Fruit fly (Drosophila melanogaster) whole organism, embryonic: ENCODE results near the gene CG18557.

Source experiments
- Abd-B ChIP-seq: fragments of 200-800 bp; sonication (Bioruptor generic); optimal IDR thresholded peaks from 2 replicates; lab custom pipeline; 2018; ENCODE audit warnings: missing biosample characterization, mild to moderate bottlenecking, missing genetic modification characterization, moderate library complexity
- Ada2b ChIP-seq: fragments of 200-800 bp; sonication (Bioruptor generic); IDR thresholded peaks from 2 replicates; pipeline ENCODE4 v1.3.6; 2022; ENCODE audit warnings: missing biosample characterization, missing genetic modification characterization
- Adf1 ChIP-seq: fragments of 200-800 bp; sonication (Bioruptor generic); IDR thresholded peaks from 2 replicates; pipeline ENCODE4 v1.3.6; 2022; ENCODE audit warnings: missing biosample characterization, missing genetic modification characterization
- Atf3 ChIP-seq: fragments of 200-800 bp; sonication (Bioruptor generic); optimal IDR thresholded peaks from 3 replicates; lab custom pipeline; 2016; ENCODE audit warnings: missing biosample characterization, missing genetic modification characterization
- CG10462 ChIP-seq: fragments of 200-800 bp; sonication (Bioruptor generic); optimal IDR thresholded peaks from 2 replicates; lab custom pipeline; 2016; ENCODE audit warnings: missing biosample characterization, missing genetic modification characterization
- CG10654 ChIP-seq: fragments of 200-800 bp; sonication (Bioruptor generic); optimal IDR thresholded peaks from 2 replicates; lab custom pipeline; 2016; ENCODE audit warnings: missing biosample characterization, missing genetic modification characterization
- CG10959 ChIP-seq: fragments of 200-800 bp; sonication (Bioruptor generic); IDR thresholded peaks from 2 replicates; pipeline ENCODE4 v1.3.6; 2022; ENCODE audit warnings: missing biosample characterization, missing genetic modification characterization
- CG11093 ChIP-seq: fragments of 200-800 bp; sonication (Bioruptor generic); IDR thresholded peaks from 3 replicates; pipeline ENCODE4 v1.3.6; 2022; ENCODE audit warnings: missing biosample characterization, missing genetic modification characterization
- CG12104 ChIP-seq: fragments of 200-800 bp; sonication (Bioruptor generic); optimal IDR thresholded peaks from 3 replicates; lab custom pipeline; 2016; ENCODE audit warnings: missing biosample characterization, missing genetic modification characterization
- CG12299 ChIP-seq: fragments of 200-800 bp; sonication (Bioruptor generic); optimal IDR thresholded peaks from 2 replicates; lab custom pipeline; 2018; ENCODE audit warnings: missing biosample characterization, mild to moderate bottlenecking, missing genetic modification characterization
- CG15514 ChIP-seq: fragments of 200-800 bp; sonication (Bioruptor generic); optimal IDR thresholded peaks from 3 replicates; lab custom pipeline; 2017; ENCODE audit warnings: missing biosample characterization, missing genetic modification characterization, mild to moderate bottlenecking, moderate library complexity, missing genetic modification reagents
- CG15601 ChIP-seq: fragments of 200-800 bp; sonication (Bioruptor generic); optimal IDR thresholded peaks from 3 replicates; lab custom pipeline; 2019; ENCODE audit warnings: missing biosample characterization, mild to moderate bottlenecking, missing genetic modification characterization, moderate library complexity
- CG16815 ChIP-seq: fragments of 200-800 bp; sonication (Bioruptor generic); optimal IDR thresholded peaks from 3 replicates; lab custom pipeline; 2017; ENCODE audit warnings: missing biosample characterization, mild to moderate bottlenecking, missing genetic modification characterization
- CG17912 ChIP-seq: fragments of 200-800 bp; sonication (Bioruptor generic); optimal IDR thresholded peaks from 2 replicates; lab custom pipeline; 2018; ENCODE audit warnings: missing biosample characterization, mild to moderate bottlenecking, missing genetic modification characterization
- CG3065 ChIP-seq: fragments of 200-800 bp; sonication (Bioruptor generic); optimal IDR thresholded peaks from 2 replicates; lab custom pipeline; 2016; ENCODE audit warnings: missing biosample characterization, missing genetic modification characterization
- CG3847 ChIP-seq: fragments of 200-800 bp; sonication (Bioruptor generic); IDR thresholded peaks from 2 replicates; pipeline ENCODE4 v1.3.6; 2022; ENCODE audit warnings: missing biosample characterization, missing genetic modification characterization
- CG4360 ChIP-seq: fragments of 200-800 bp; sonication (Bioruptor generic); IDR thresholded peaks from 2 replicates; pipeline ENCODE4 v1.3.6; 2022; ENCODE audit warnings: missing biosample characterization, missing genetic modification characterization
- CG5245 ChIP-seq: fragments of 200-800 bp; sonication (Bioruptor generic); optimal IDR thresholded peaks from 3 replicates; lab custom pipeline; 2016; ENCODE audit warnings: missing biosample characterization, missing genetic modification characterization
- CG6254 ChIP-seq: fragments of 200-800 bp; sonication (Bioruptor generic); optimal IDR thresholded peaks from 3 replicates; lab custom pipeline; 2017; ENCODE audit warnings: mild to moderate bottlenecking, missing biosample characterization, missing genetic modification reagents, missing genetic modification characterization
- CG7745 ChIP-seq: fragments of 200-800 bp; sonication (Bioruptor generic); optimal IDR thresholded peaks from 2 replicates; lab custom pipeline; 2018; ENCODE audit warnings: missing biosample characterization, mild to moderate bottlenecking, missing genetic modification characterization, moderate library complexity
- CG7963 ChIP-seq: fragments of 200-800 bp; sonication (Bioruptor generic); IDR thresholded peaks from 3 replicates; pipeline ENCODE4 v1.3.6; 2022; ENCODE audit warnings: missing biosample characterization, missing genetic modification characterization; ENCODE audit not compliant: partially characterized antibody
- Dfd ChIP-seq, 2 experiments: fragments of >200 bp; optimal IDR thresholded peaks; 2 replicates each; lab custom pipeline; 2017; ENCODE audit warnings: missing biosample characterization in 2 of 2, missing genetic modification characterization in 2 of 2
- Dip3 ChIP-seq: fragments of 200-800 bp; sonication (Bioruptor generic); optimal IDR thresholded peaks from 3 replicates; lab custom pipeline; 2016; ENCODE audit warnings: missing biosample characterization, missing genetic modification characterization
- Dll ChIP-seq: fragments of 200-800 bp; sonication (Bioruptor generic); IDR thresholded peaks from 4 replicates; pipeline ENCODE4 v1.3.6; 2022; ENCODE audit warnings: missing biosample characterization, missing genetic modification characterization; ENCODE audit not compliant: partially characterized antibody
- E2f1 ChIP-seq: fragments of 200-800 bp; sonication (Bioruptor generic); IDR thresholded peaks from 2 replicates; pipeline ENCODE4 v1.3.6; 2022; ENCODE audit warnings: missing biosample characterization, missing genetic modification characterization
- H15 ChIP-seq: fragments of 200-800 bp; sonication (Bioruptor generic); IDR thresholded peaks from 3 replicates; pipeline ENCODE4 v1.3.6; 2022; ENCODE audit warnings: missing biosample characterization, missing genetic modification characterization
- Lhr ChIP-seq: fragments of 200-800 bp; sonication (Bioruptor generic); optimal IDR thresholded peaks from 3 replicates; lab custom pipeline; 2017; ENCODE audit warnings: mild to moderate bottlenecking, missing biosample characterization, missing genetic modification reagents, missing genetic modification characterization
- Optix ChIP-seq: fragments of 200-800 bp; sonication (Bioruptor generic); IDR thresholded peaks from 3 replicates; pipeline ENCODE4 v1.3.6; 2022; ENCODE audit warnings: missing biosample characterization, missing genetic modification characterization
- PHDP ChIP-seq: fragments of 200-800 bp; sonication (Bioruptor generic); optimal IDR thresholded peaks from 3 replicates; lab custom pipeline; 2018; ENCODE audit warnings: missing biosample characterization, mild to moderate bottlenecking, missing genetic modification characterization, moderate library complexity
- Rfx ChIP-seq: fragments of 200-800 bp; sonication (Bioruptor generic); IDR thresholded peaks from 2 replicates; pipeline ENCODE4 v1.3.6; 2022; ENCODE audit warnings: missing biosample characterization, missing genetic modification characterization
- Rx ChIP-seq: fragments of 200-800 bp; sonication (Bioruptor generic); IDR thresholded peaks from 2 replicates; pipeline ENCODE4 v1.3.6; 2022; ENCODE audit warnings: missing biosample characterization, missing genetic modification characterization
- Scr ChIP-seq: fragments of 200-800 bp; sonication (Bioruptor generic); IDR thresholded peaks from 2 replicates; pipeline ENCODE4 v1.3.6; 2022; ENCODE audit warnings: missing biosample characterization, missing genetic modification characterization; ENCODE audit not compliant: partially characterized antibody
- aop ChIP-seq: fragments of 200-800 bp; sonication (Bioruptor generic); IDR thresholded peaks from 2 replicates; pipeline ENCODE4 v1.3.6; 2022; ENCODE audit warnings: missing biosample characterization, missing genetic modification characterization
- bab2 ChIP-seq: fragments of 200-800 bp; sonication (Bioruptor generic); optimal IDR thresholded peaks from 2 replicates; lab custom pipeline; 2016; ENCODE audit warnings: missing biosample characterization, missing genetic modification characterization
- crol ChIP-seq: fragments of 200-800 bp; sonication (Bioruptor generic); IDR thresholded peaks from 2 replicates; pipeline ENCODE4 v1.3.6; 2022; ENCODE audit warnings: missing biosample characterization, missing genetic modification characterization
- dimm ChIP-seq: fragments of 200-800 bp; sonication (Bioruptor generic); IDR thresholded peaks from 2 replicates; pipeline ENCODE4 v1.3.6; 2022; ENCODE audit warnings: missing biosample characterization, missing genetic modification characterization
- dmrt99B ChIP-seq: fragments of 200-800 bp; sonication (Bioruptor generic); optimal IDR thresholded peaks from 2 replicates; lab custom pipeline; 2018; ENCODE audit warnings: missing biosample characterization, mild to moderate bottlenecking, missing genetic modification characterization, moderate library complexity
- gcm2 ChIP-seq: fragments of 200-800 bp; sonication (Bioruptor generic); optimal IDR thresholded peaks from 2 replicates; lab custom pipeline; 2016; ENCODE audit warnings: missing biosample characterization, missing genetic modification characterization
- grn ChIP-seq: fragments of 200-800 bp; sonication (Bioruptor generic); optimal IDR thresholded peaks from 3 replicates; lab custom pipeline; 2017; ENCODE audit warnings: missing biosample characterization, missing genetic modification characterization
- jing ChIP-seq: fragments of 200-800 bp; sonication (Bioruptor generic); optimal IDR thresholded peaks from 2 replicates; lab custom pipeline; 2018; ENCODE audit warnings: missing biosample characterization, mild to moderate bottlenecking, missing genetic modification characterization
- kah ChIP-seq: fragments of 200-800 bp; sonication (Bioruptor generic); optimal IDR thresholded peaks from 2 replicates; lab custom pipeline; 2018; ENCODE audit warnings: missing biosample characterization, mild to moderate bottlenecking, missing genetic modification characterization
- mam ChIP-seq: fragments of 200-800 bp; sonication (Bioruptor generic); optimal IDR thresholded peaks from 3 replicates; lab custom pipeline; 2016; ENCODE audit warnings: missing biosample characterization, missing genetic modification characterization
- nau ChIP-seq: fragments of 200-800 bp; sonication (Bioruptor generic); optimal IDR thresholded peaks from 3 replicates; lab custom pipeline; 2017; ENCODE audit warnings: missing biosample characterization, mild to moderate bottlenecking, missing genetic modification characterization, missing genetic modification reagents
- pfk ChIP-seq: fragments of 200-800 bp; sonication (Bioruptor generic); optimal IDR thresholded peaks from 2 replicates; lab custom pipeline; 2018; ENCODE audit warnings: missing biosample characterization, mild to moderate bottlenecking, missing genetic modification characterization, moderate library complexity
- sim ChIP-seq: fragments of 200-800 bp; sonication (Bioruptor generic); IDR thresholded peaks from 2 replicates; pipeline ENCODE4 v1.3.6; 2022; ENCODE audit warnings: missing biosample characterization, missing genetic modification characterization
- sisA ChIP-seq: fragments of 200-800 bp; sonication (Bioruptor generic); IDR thresholded peaks from 2 replicates; pipeline ENCODE4 v1.3.6; 2022; ENCODE audit warnings: missing biosample characterization, missing genetic modification characterization
- tap ChIP-seq: fragments of 200-800 bp; optimal IDR thresholded peaks from 3 replicates; lab custom pipeline; 2019; ENCODE audit warnings: missing biosample characterization, mild to moderate bottlenecking, missing genetic modification characterization, moderate library complexity
- tin ChIP-seq: fragments of 200-800 bp; sonication (Bioruptor generic); optimal IDR thresholded peaks from 3 replicates; lab custom pipeline; 2016; ENCODE audit warnings: missing biosample characterization, missing genetic modification characterization
- tll ChIP-seq, 2 experiments: fragments of 200-800 bp in 1 of 2; fragments of >200 bp in 1 of 2; sonication (Bioruptor generic) in 1 of 2; optimal IDR thresholded peaks; 2 replicates each; lab custom pipeline; 2017 to 2019; ENCODE audit warnings: missing biosample characterization in 2 of 2, missing genetic modification characterization in 2 of 2, mild to moderate bottlenecking in 1 of 2, moderate library complexity in 1 of 2
- trh ChIP-seq: fragments of 200-800 bp; sonication (Bioruptor generic); optimal IDR thresholded peaks from 2 replicates; lab custom pipeline; 2016; ENCODE audit warnings: missing biosample characterization, missing genetic modification characterization

The CG18557 gene

dm6 chr2L:2874542-2875194 lies 29.1 kb upstream of the CG18557 start, which contains the start of gene CG8814 (continued):
- no peak for TF ChIP-seq Optix (GFP tag; lab: Robert Waterston, UW)
- peak; percentile 54 for TF ChIP-seq CG10654
- TF ChIP-seq trh (GFP tag; lab: Kevin White, UChicago), result peak; percentile 45
- peak; percentile 29 for TF ChIP-seq Dip3 (GFP tag; lab: Kevin White, UChicago)
- TF ChIP-seq mam (GFP tag; lab: Kevin White, UChicago), result peak; percentile 63
- TF ChIP-seq grn, result peak; percentile 11
- no peak for TF ChIP-seq pfk
- TF ChIP-seq nau (GFP tag; lab: Kevin White, UChicago), result peak; percentile 22
- TF ChIP-seq Dll (GFP tag; lab: Robert Waterston, UW), result peak; percentile 90
- peak; percentile 66 for TF ChIP-seq Abd-B
- peak; percentile 21; the same call in 1 of the 2 replicates for TF ChIP-seq crol (GFP tag; lab: Robert Waterston, UW)
- TF ChIP-seq E2f1, result peak; percentile 47; the same call in 1 of the 2 replicates
- TF ChIP-seq CG3847, result peak; percentile 73
- TF ChIP-seq dmrt99B (tag; lab: Kevin White, UChicago), result peak; percentile 31
- no peak for TF ChIP-seq aop (GFP tag; lab: Robert Waterston, UW)
- peak; percentile 18 for TF ChIP-seq CG5245 (GFP tag; lab: Kevin White, UChicago)
- no peak for TF ChIP-seq CG6254 (GFP tag; lab: Kevin White, UChicago)
- TF ChIP-seq Ada2b (GFP tag; lab: Robert Waterston, UW), result peak; percentile 56
- no peak for TF ChIP-seq CG12299
- TF ChIP-seq CG15514 (GFP tag; lab: Kevin White, UChicago), result peak; percentile 68
- TF ChIP-seq CG10462 (GFP tag; lab: Kevin White, UChicago), result peak; percentile 65
- TF ChIP-seq sisA (GFP tag; lab: Robert Waterston, UW), result peak; percentile 63
- TF ChIP-seq PHDP (tag; lab: Kevin White, UChicago), result no peak
- TF ChIP-seq CG7963 (GFP tag; lab: Robert Waterston, UW), result no peak; the same call in 2 of the 3 replicates
- TF ChIP-seq H15, result 0 out of 3 replicates have a peak, but pooled peaks have one; percentile 14
- peak; percentile 8 for TF ChIP-seq Atf3 (GFP tag; lab: Kevin White, UChicago)
- TF ChIP-seq sim (GFP tag; lab: Robert Waterston, UW), result no peak
- TF ChIP-seq Scr (GFP tag; lab: Robert Waterston, UW), result peak; percentile 87
- TF ChIP-seq CG11093, result peak; percentile 57; the same call in 1 of the 3 replicates
- TF ChIP-seq tll (GFP tag; optimal IDR thresholded peaks at IDR 0.05; lab: Kevin White, UChicago), result peak; percentile 96 to 98
- no peak for TF ChIP-seq Dfd (GFP tag; optimal IDR thresholded peaks at IDR 0.05; lab: Kevin White, UChicago)
- TF ChIP-seq tin, result peak; percentile 76
- TF ChIP-seq Lhr, result peak; percentile 66
- no peak for TF ChIP-seq tap
- no peak for TF ChIP-seq jing (GFP tag; lab: Kevin White, UChicago)
- peak; percentile 68 for TF ChIP-seq CG15601
- 0 out of 2 replicates have a peak, but pooled peaks have one; percentile 43 for TF ChIP-seq Rx
- TF ChIP-seq kah (GFP tag; lab: Kevin White, UChicago), result no peak
- peak; percentile 61 for TF ChIP-seq CG16815 (GFP tag; lab: Kevin White, UChicago)
- TF ChIP-seq CG10959, result no peak
- TF ChIP-seq Rfx (GFP tag; lab: Robert Waterston, UW), result peak; percentile 75
- TF ChIP-seq gcm2 (GFP tag; lab: Kevin White, UChicago), result no peak
- TF ChIP-seq CG7745 (tag; lab: Kevin White, UChicago), result no peak
- no peak for TF ChIP-seq dimm
- TF ChIP-seq Adf1 (GFP tag; lab: Robert Waterston, UW), result peak; percentile 40
- no peak for TF ChIP-seq CG17912 (GFP tag; lab: Kevin White, UChicago)
- TF ChIP-seq bab2, result peak; percentile 26
- TF ChIP-seq CG4360 (GFP tag; lab: Robert Waterston, UW), result 0 out of 2 replicates have a peak, but pooled peaks have one; percentile 9
- peak; percentile 68 for TF ChIP-seq CG12104 (GFP tag; lab: Kevin White, UChicago)
- no peak for TF ChIP-seq CG3065 (GFP tag; lab: Kevin White, UChicago)
